Worm (Caenorhabditis elegans) whole organism, late embryonic: Measurements from ENCODE around the gene C37C3.18.

Experiments used
- F13H6.1 ChIP-seq: sonication (generic microtip); optimal IDR thresholded peaks from 2 replicates; lab custom pipeline; 2016; ENCODE audit warnings: missing genetic modification characterization, missing compliant biosample characterization
- ahr-1 ChIP-seq: sonication (generic microtip); optimal IDR thresholded peaks from 2 replicates; lab custom pipeline; 2016; ENCODE audit warnings: missing genetic modification characterization, missing compliant biosample characterization
- ceh-2 ChIP-seq: sonication (generic microtip); optimal IDR thresholded peaks from 2 replicates; lab custom pipeline; 2016; ENCODE audit warnings: missing genotype, missing genetic modification characterization, missing compliant biosample characterization
- ceh-30 ChIP-seq: fragments of 150-350 bp; optimal IDR thresholded peaks from 2 replicates; lab custom pipeline; 2014; ENCODE audit warnings: missing biosample characterization, missing genetic modification characterization
- ceh-45 ChIP-seq: fragments of 200-800 bp; sonication (Bioruptor generic); IDR thresholded peaks from 2 replicates; pipeline ENCODE4 v1.3.6; 2022; ENCODE audit warnings: missing genetic modification reagents, missing genetic modification characterization, missing compliant biosample characterization
- dve-1 ChIP-seq: sonication (generic microtip); optimal IDR thresholded peaks from 2 replicates; lab custom pipeline; 2017; ENCODE audit warnings: antibody characterized with exemption, mild to moderate bottlenecking, missing genetic modification characterization, missing compliant biosample characterization
- elt-2 ChIP-seq: sonication (generic microtip); optimal IDR thresholded peaks from 2 replicates; lab custom pipeline; 2016; ENCODE audit warnings: missing genetic modification reagents, missing genetic modification characterization, missing compliant biosample characterization
- ets-4 ChIP-seq: sonication (generic microtip); optimal IDR thresholded peaks from 2 replicates; lab custom pipeline; 2016; ENCODE audit warnings: missing genetic modification characterization, missing compliant biosample characterization
- fax-1 ChIP-seq: sonication (generic microtip); optimal IDR thresholded peaks from 2 replicates; lab custom pipeline; 2016; ENCODE audit warnings: missing genotype, missing genetic modification characterization, missing compliant biosample characterization
- fkh-10 ChIP-seq: fragments of 150-350 bp; optimal IDR thresholded peaks from 2 replicates; lab custom pipeline; 2014; ENCODE audit warnings: missing biosample characterization, missing genetic modification reagents, missing genetic modification characterization
- hlh-13 ChIP-seq: fragments of 200-800 bp; sonication (Bioruptor generic); optimal IDR thresholded peaks from 2 replicates; lab custom pipeline; 2018; ENCODE audit warnings: mild to moderate bottlenecking, missing genetic modification characterization, missing compliant biosample characterization
- madf-2 ChIP-seq: sonication (generic microtip); optimal IDR thresholded peaks from 2 replicates; lab custom pipeline; 2017; ENCODE audit warnings: missing genetic modification characterization, missing compliant biosample characterization
- pqm-1 ChIP-seq: sonication (generic microtip); optimal IDR thresholded peaks from 2 replicates; lab custom pipeline; 2016; ENCODE audit warnings: missing genetic modification characterization, missing compliant biosample characterization
- rnt-1 ChIP-seq: sonication (generic microtip); optimal IDR thresholded peaks from 2 replicates; lab custom pipeline; 2016; ENCODE audit warnings: missing genetic modification characterization, missing compliant biosample characterization

ce11 chrV:7808444-7808843, 46.3 kb upstream of the C37C3.18 start:
- TF ChIP-seq rnt-1 (tag; lab: Kevin White, UChicago): no peak
- TF ChIP-seq dve-1 (tag; lab: Kevin White, UChicago): no peak
- no peak for TF ChIP-seq ahr-1 (tag; lab: Kevin White, UChicago)
- TF ChIP-seq ceh-45: no peak
- no peak for TF ChIP-seq fkh-10 (GFP tag; lab: Kevin White, UChicago)
- no peak for TF ChIP-seq F13H6.1 (tag; lab: Kevin White, UChicago)
- no peak for TF ChIP-seq fax-1 (tag; lab: Kevin White, UChicago)
- TF ChIP-seq ets-4 (tag; lab: Kevin White, UChicago): no peak
- no peak for TF ChIP-seq hlh-13 (GFP tag; lab: Kevin White, UChicago)
- TF ChIP-seq elt-2 (tag; lab: Kevin White, UChicago): no peak
- no peak for TF ChIP-seq pqm-1 (tag; lab: Kevin White, UChicago)
- no peak for TF ChIP-seq ceh-30 (tag; lab: Kevin White, UChicago)
- TF ChIP-seq madf-2 (tag; lab: Kevin White, UChicago): no peak
- TF ChIP-seq ceh-2: no peak
